Fruit fly (Drosophila melanogaster) whole organism, embryonic: ENCODE data around the gene CG2120.

ENCODE experiments used
- ATbp ChIP-seq: fragments of 200-800 bp; sonication (Bioruptor generic); optimal IDR thresholded peaks from 2 replicates; lab custom pipeline; 2017; ENCODE audit warnings: missing biosample characterization, mild to moderate bottlenecking, missing genetic modification characterization, missing genetic modification reagents
- Atf-2 ChIP-seq: fragments of 200-800 bp; sonication (Bioruptor generic); optimal IDR thresholded peaks from 2 replicates; lab custom pipeline; 2016; ENCODE audit warnings: missing biosample characterization, missing genetic modification characterization
- CG10274 ChIP-seq: fragments of 200-800 bp; sonication (Bioruptor generic); optimal IDR thresholded peaks from 3 replicates; lab custom pipeline; 2017; ENCODE audit warnings: missing biosample characterization, mild to moderate bottlenecking, missing genetic modification characterization
- CG10565 ChIP-seq: fragments of 200-800 bp; sonication (Bioruptor generic); optimal IDR thresholded peaks from 3 replicates; lab custom pipeline; 2016; ENCODE audit warnings: missing biosample characterization, mild to moderate bottlenecking, missing genetic modification characterization
- CG13424 ChIP-seq: fragments of 200-800 bp; sonication (Bioruptor generic); optimal IDR thresholded peaks from 2 replicates; lab custom pipeline; 2019; ENCODE audit warnings: missing biosample characterization, mild to moderate bottlenecking, missing genetic modification characterization, moderate library complexity
- CG15011 ChIP-seq: fragments of 200-800 bp; sonication (Bioruptor generic); optimal IDR thresholded peaks from 3 replicates; lab custom pipeline; 2018; ENCODE audit warnings: missing biosample characterization, mild to moderate bottlenecking, missing genetic modification characterization
- CG18599 ChIP-seq: fragments of 200-800 bp; sonication (Bioruptor generic); optimal IDR thresholded peaks from 3 replicates; lab custom pipeline; 2017; ENCODE audit warnings: missing biosample characterization, missing genetic modification characterization, mild to moderate bottlenecking, moderate library complexity, missing genetic modification reagents
- CG2202 ChIP-seq: fragments of 200-800 bp; sonication (Bioruptor generic); optimal IDR thresholded peaks from 2 replicates; lab custom pipeline; 2018; ENCODE audit warnings: missing biosample characterization, mild to moderate bottlenecking, missing genetic modification characterization
- CG2712 ChIP-seq: fragments of 200-800 bp; optimal IDR thresholded peaks from 3 replicates; lab custom pipeline; 2019; ENCODE audit warnings: missing biosample characterization, mild to moderate bottlenecking, missing genetic modification characterization, moderate library complexity
- CG31224 ChIP-seq: fragments of 200-800 bp; sonication (Bioruptor generic); IDR thresholded peaks from 2 replicates; pipeline ENCODE4 v1.3.6; 2022; ENCODE audit warnings: missing biosample characterization, missing genetic modification characterization
- CG42726 ChIP-seq: fragments of 200-800 bp; sonication (Bioruptor generic); IDR thresholded peaks from 2 replicates; pipeline ENCODE4 v1.3.6; 2022; ENCODE audit warnings: missing biosample characterization, missing genetic modification characterization; ENCODE audit not compliant: partially characterized antibody
- CG4328 ChIP-seq: fragments of 200-800 bp; sonication (Bioruptor generic); optimal IDR thresholded peaks from 3 replicates; lab custom pipeline; 2017; ENCODE audit warnings: missing biosample characterization, missing genetic modification reagents, missing genetic modification characterization
- CG4617 ChIP-seq: fragments of 200-800 bp; sonication (Bioruptor generic); optimal IDR thresholded peaks from 3 replicates; lab custom pipeline; 2016; ENCODE audit warnings: missing biosample characterization, missing genetic modification characterization, borderline replicate concordance
- CG6272 ChIP-seq: fragments of 200-800 bp; sonication (Bioruptor generic); IDR thresholded peaks from 2 replicates; pipeline ENCODE4 v1.3.6; 2022; ENCODE audit warnings: missing biosample characterization, missing genetic modification characterization
- CG7372 ChIP-seq: fragments of 200-800 bp; sonication (Bioruptor generic); IDR thresholded peaks from 2 replicates; pipeline ENCODE4 v1.3.6; 2022; ENCODE audit warnings: missing biosample characterization, missing genetic modification characterization
- CG8281 ChIP-seq: fragments of 200-800 bp; sonication (Bioruptor generic); optimal IDR thresholded peaks from 2 replicates; lab custom pipeline; 2018; ENCODE audit warnings: missing biosample characterization, mild to moderate bottlenecking, missing genetic modification characterization, moderate library complexity
- CG9215 ChIP-seq: fragments of 200-800 bp; sonication (Bioruptor generic); IDR thresholded peaks from 2 replicates; pipeline ENCODE4 v1.3.6; 2022; ENCODE audit warnings: missing biosample characterization, missing genetic modification characterization
- D19B ChIP-seq: fragments of 200-800 bp; sonication (Bioruptor generic); optimal IDR thresholded peaks from 2 replicates; lab custom pipeline; 2017; ENCODE audit warnings: missing biosample characterization, mild to moderate bottlenecking, missing genetic modification characterization
- Dref ChIP-seq: fragments of 200-800 bp; sonication (Bioruptor generic); IDR thresholded peaks from 2 replicates; pipeline ENCODE4 v1.3.6; 2022; ENCODE audit warnings: missing biosample characterization, missing genetic modification characterization
- Drgx ChIP-seq: fragments of 200-800 bp; sonication (Bioruptor generic); IDR thresholded peaks from 2 replicates; pipeline ENCODE4 v1.3.6; 2022; ENCODE audit warnings: missing biosample characterization, missing genetic modification characterization
- H15 ChIP-seq: fragments of 200-800 bp; sonication (Bioruptor generic); IDR thresholded peaks from 3 replicates; pipeline ENCODE4 v1.3.6; 2022; ENCODE audit warnings: missing biosample characterization, missing genetic modification characterization
- HHEX ChIP-seq: fragments of 200-800 bp; sonication (Bioruptor generic); optimal IDR thresholded peaks from 3 replicates; lab custom pipeline; 2017; ENCODE audit warnings: missing biosample characterization, mild to moderate bottlenecking, missing genetic modification characterization, missing genetic modification reagents
- HLHmδ ChIP-seq: fragments of 200-800 bp; sonication (Bioruptor generic); optimal IDR thresholded peaks from 2 replicates; lab custom pipeline; 2018; ENCODE audit warnings: missing biosample characterization, mild to moderate bottlenecking, missing genetic modification characterization, moderate library complexity
- Hey ChIP-seq: fragments of 200-800 bp; sonication (Bioruptor generic); optimal IDR thresholded peaks from 3 replicates; lab custom pipeline; 2018; ENCODE audit warnings: missing biosample characterization, mild to moderate bottlenecking, missing genetic modification characterization
- HmgZ ChIP-seq: fragments of 200-800 bp; sonication (Bioruptor generic); optimal IDR thresholded peaks from 2 replicates; lab custom pipeline; 2018; ENCODE audit warnings: missing biosample characterization, mild to moderate bottlenecking, missing genetic modification characterization
- Kr ChIP-seq: fragments of 200-800 bp; sonication (Bioruptor generic); optimal IDR thresholded peaks from 2 replicates; lab custom pipeline; 2017; ENCODE audit warnings: missing biosample characterization, mild to moderate bottlenecking, missing genetic modification characterization
- Lpt ChIP-seq: fragments of >200 bp; optimal IDR thresholded peaks from 2 replicates; lab custom pipeline; 2018; ENCODE audit warnings: missing biosample characterization, missing genetic modification characterization
- NC2β ChIP-seq: fragments of 200-800 bp; sonication (Bioruptor generic); optimal IDR thresholded peaks from 2 replicates; lab custom pipeline; 2016; ENCODE audit warnings: missing biosample characterization, missing genetic modification characterization
- Pdp1 ChIP-seq, 2 experiments: fragments of 200-800 bp; sonication (Bioruptor generic); optimal IDR thresholded peaks; 3 replicates each; lab custom pipeline; 2016; ENCODE audit warnings: missing biosample characterization in 2 of 2, missing genetic modification characterization in 2 of 2, mild to moderate bottlenecking in 1 of 2, moderate library complexity in 1 of 2
- Ptx1 ChIP-seq: fragments of 200-800 bp; sonication (Bioruptor generic); IDR thresholded peaks from 2 replicates; pipeline ENCODE4 v1.3.6; 2022; ENCODE audit warnings: missing biosample characterization, missing genetic modification characterization
- Ravus ChIP-seq: fragments of 200-800 bp; sonication (Bioruptor generic); IDR thresholded peaks from 2 replicates; pipeline ENCODE4 v1.3.6; 2022; ENCODE audit warnings: missing biosample characterization, missing genetic modification characterization
- Sry-β ChIP-seq: fragments of 200-800 bp; sonication (Bioruptor generic); optimal IDR thresholded peaks from 2 replicates; lab custom pipeline; 2018; ENCODE audit warnings: missing biosample characterization, mild to moderate bottlenecking, missing genetic modification characterization, moderate library complexity
- Stat92E ChIP-seq, 3 experiments: fragments of >200 bp in 2 of 3; fragments of 200-800 bp in 1 of 3; sonication (Bioruptor generic) in 1 of 3; optimal IDR thresholded peaks; 2 replicates each; lab custom pipeline; 2017 to 2019; ENCODE audit warnings: missing biosample characterization in 3 of 3, missing genetic modification characterization in 3 of 3, mild to moderate bottlenecking in 1 of 3, moderate library complexity in 1 of 3
- ac ChIP-seq: fragments of 200-800 bp; sonication (Bioruptor generic); optimal IDR thresholded peaks from 3 replicates; lab custom pipeline; 2017; ENCODE audit warnings: missing biosample characterization, mild to moderate bottlenecking, missing genetic modification characterization
- amos ChIP-seq: fragments of 200-800 bp; sonication (Bioruptor generic); IDR thresholded peaks from 2 replicates; pipeline ENCODE4 v1.3.6; 2022; ENCODE audit warnings: missing biosample characterization, missing genetic modification characterization; ENCODE audit not compliant: partially characterized antibody
- ap ChIP-seq: fragments of 200-800 bp; sonication (Bioruptor generic); IDR thresholded peaks from 2 replicates; pipeline ENCODE4 v1.3.6; 2022; ENCODE audit warnings: missing biosample characterization, missing genetic modification characterization
- btn ChIP-seq: fragments of 200-800 bp; sonication (Bioruptor generic); optimal IDR thresholded peaks from 2 replicates; lab custom pipeline; 2016; ENCODE audit warnings: missing biosample characterization, missing genetic modification characterization
- gcm ChIP-seq: fragments of 200-800 bp; sonication (Bioruptor generic); optimal IDR thresholded peaks from 2 replicates; lab custom pipeline; 2019; ENCODE audit warnings: missing biosample characterization, mild to moderate bottlenecking, missing genetic modification characterization, moderate library complexity
- inv ChIP-seq: fragments of 200-800 bp; sonication (Bioruptor generic); IDR thresholded peaks from 2 replicates; pipeline ENCODE4 v1.3.6; 2022; ENCODE audit warnings: missing biosample characterization, missing genetic modification characterization; ENCODE audit not compliant: partially characterized antibody
- kay ChIP-seq: fragments of 200-800 bp; sonication (Bioruptor generic); optimal IDR thresholded peaks from 2 replicates; lab custom pipeline; 2016; ENCODE audit warnings: missing biosample characterization, missing genetic modification characterization
- knrl ChIP-seq: fragments of 200-800 bp; sonication (Bioruptor generic); IDR thresholded peaks from 3 replicates; pipeline ENCODE4 v1.3.6; 2022; ENCODE audit warnings: missing biosample characterization, missing genetic modification characterization; ENCODE audit not compliant: partially characterized antibody
- lmd ChIP-seq: fragments of 200-800 bp; sonication (Bioruptor generic); IDR thresholded peaks from 2 replicates; pipeline ENCODE4 v1.3.6; 2022; ENCODE audit warnings: missing biosample characterization, missing genetic modification characterization
- lola ChIP-seq, 3 experiments: fragments of >200 bp in 2 of 3; fragments of 200-800 bp in 1 of 3; sonication (Bioruptor generic) in 1 of 3; optimal IDR thresholded peaks; 2 replicates each; lab custom pipeline; 2017 to 2019; ENCODE audit warnings: missing biosample characterization in 3 of 3, missing genetic modification characterization in 3 of 3, mild to moderate bottlenecking in 1 of 3, moderate library complexity in 1 of 3
- otp ChIP-seq: fragments of 200-800 bp; sonication (Bioruptor generic); IDR thresholded peaks from 3 replicates; pipeline ENCODE4, ENCODE4 v1.3.6; 2022; ENCODE audit warnings: missing biosample characterization, missing genetic modification characterization
- seq ChIP-seq: fragments of 200-800 bp; sonication (Bioruptor generic); IDR thresholded peaks from 2 replicates; pipeline ENCODE4 v1.3.6; 2022; ENCODE audit warnings: missing biosample characterization, missing genetic modification characterization
- sisA ChIP-seq: fragments of 200-800 bp; sonication (Bioruptor generic); IDR thresholded peaks from 2 replicates; pipeline ENCODE4 v1.3.6; 2022; ENCODE audit warnings: missing biosample characterization, missing genetic modification characterization
- stc ChIP-seq: fragments of 200-800 bp; sonication (Bioruptor generic); IDR thresholded peaks from 2 replicates; pipeline ENCODE4 v1.3.6; 2022; ENCODE audit warnings: missing biosample characterization, missing genetic modification characterization
- zen2 ChIP-seq: fragments of 200-800 bp; sonication (Bioruptor generic); IDR thresholded peaks from 3 replicates; pipeline ENCODE4 v1.3.6; 2022; ENCODE audit warnings: missing biosample characterization, missing genetic modification characterization; ENCODE audit not compliant: partially characterized antibody

The CG2120 gene

DNA sequence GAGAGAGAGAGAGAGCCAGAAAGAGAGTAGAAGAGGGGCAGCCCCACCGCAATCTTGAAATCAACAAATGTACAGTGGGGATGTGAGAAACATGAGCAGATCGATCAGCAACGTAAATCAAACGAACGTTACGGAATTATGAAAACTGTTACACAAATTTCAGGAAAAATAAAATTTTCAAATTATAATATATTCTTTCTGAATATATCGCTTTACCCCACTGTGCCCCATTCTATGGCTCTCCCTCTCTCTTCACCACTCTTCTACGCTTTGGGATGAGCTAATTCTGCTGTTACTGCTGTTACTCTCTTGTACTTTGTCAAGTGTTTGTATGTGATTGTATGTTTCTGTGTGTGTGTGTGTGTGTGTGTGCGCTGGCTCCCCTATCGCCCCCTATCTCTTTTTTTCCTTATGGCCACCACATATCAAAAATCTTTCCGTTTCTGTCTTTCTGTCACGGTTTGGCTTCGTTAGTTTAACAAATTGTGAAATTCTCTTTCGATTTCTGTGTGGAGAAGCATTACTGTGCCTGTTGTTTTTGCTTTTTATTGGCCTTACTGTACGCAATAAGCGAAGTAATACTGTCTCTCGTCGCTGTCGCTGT lies 44.5 kb upstream of the CG2120 start (continued):
- TF ChIP-seq ATbp (peak; percentile 97), CG9215 (GFP tag; lab: Robert Waterston, UW) (peak; percentile 94), lmd (GFP tag; lab: Robert Waterston, UW) (peak; percentile 98), CG4617 (GFP tag; lab: Kevin White, UChicago) (peak; percentile 84), HHEX (GFP tag; lab: Kevin White, UChicago) (peak; percentile 97), CG10274 (GFP tag; lab: Kevin White, UChicago) (peak; percentile 89), Dref (GFP tag; lab: Robert Waterston, UW) (peak; percentile 49), CG31224 (GFP tag; lab: Robert Waterston, UW) (peak; percentile 94), Sry-β (no peak), kay (GFP tag; lab: Kevin White, UChicago) (peak; percentile 92), seq (GFP tag; lab: Robert Waterston, UW) (peak; percentile 98), H15 (GFP tag; lab: Robert Waterston, UW) (peak; percentile 98), CG15011 (GFP tag; lab: Kevin White, UChicago) (peak; percentile 94), stc (GFP tag; lab: Robert Waterston, UW) (peak; percentile 99), knrl (GFP tag; lab: Robert Waterston, UW) (peak; percentile 48; the same call in 2 of the 3 replicates), HmgZ (tag; lab: Kevin White, UChicago) (peak; percentile 96), CG13424 (peak; percentile 95), CG8281 (tag; lab: Kevin White, UChicago) (peak; percentile 79), Ravus (GFP tag; lab: Robert Waterston, UW) (peak; percentile 96), inv (GFP tag; lab: Robert Waterston, UW) (0 out of 2 replicates have a peak, but pooled peaks have one; percentile 35), CG2202 (peak; percentile 92), zen2 (no peak), Ptx1 (GFP tag; lab: Robert Waterston, UW) (peak; percentile 98), CG4328 (GFP tag; lab: Kevin White, UChicago) (peak; percentile 79), ac (GFP tag; lab: Kevin White, UChicago) (peak; percentile 68), CG7372 (GFP tag; lab: Robert Waterston, UW) (peak; percentile 97), CG42726 (GFP tag; lab: Robert Waterston, UW) (no peak), otp (GFP tag; lab: Robert Waterston, UW) (peak; percentile 99), ap (GFP tag; lab: Robert Waterston, UW) (peak; percentile 98), Lpt (GFP tag; lab: Kevin White, UChicago) (no peak), Pdp1 (GFP tag; optimal IDR thresholded peaks at IDR 0.05; lab: Kevin White, UChicago) (peak; percentile 90 to 95), lola (GFP tag; optimal IDR thresholded peaks at IDR 0.05; lab: Kevin White, UChicago) (peak in 2 of 3 experiments; percentile 17 to 87), CG10565 (GFP tag; lab: Kevin White, UChicago) (peak; percentile 74), Hey (tag; lab: Kevin White, UChicago) (peak; percentile 91), NC2β (peak; percentile 81), HLHmδ (GFP tag; lab: Kevin White, UChicago) (no peak), amos (GFP tag; lab: Robert Waterston, UW) (no peak), Drgx (peak; percentile 99), CG6272 (GFP tag; lab: Robert Waterston, UW) (peak; percentile 97), CG2712 (tag; lab: Kevin White, UChicago) (peak; percentile 97), gcm (peak; percentile 92), btn (GFP tag; lab: Kevin White, UChicago) (peak; percentile 84), D19B (peak; percentile 90), Atf-2 (GFP tag; lab: Kevin White, UChicago) (peak; percentile 84), CG18599 (GFP tag; lab: Kevin White, UChicago) (peak; percentile 99), Kr (no peak), sisA (peak; percentile 97), Stat92E (GFP tag; optimal IDR thresholded peaks at IDR 0.05; lab: Kevin White, UChicago) (peak in 1 of 3 experiments; percentile 66)
